Worm (Caenorhabditis elegans) whole organism, early embryonic: ENCODE measurements around the gene Y45F3A.4.

Source experiments
- B0310.2 ChIP-seq: sonication (generic microtip); optimal IDR thresholded peaks from 2 replicates; lab custom pipeline; 2016; ENCODE audit warnings: mild to moderate bottlenecking, missing genetic modification characterization, missing compliant biosample characterization
- F13C5.2 ChIP-seq: sonication (generic microtip); optimal IDR thresholded peaks from 2 replicates; lab custom pipeline; 2017; ENCODE audit warnings: mild to moderate bottlenecking, missing genetic modification characterization, inconsistent platforms, missing compliant biosample characterization
- ama-1 ChIP-seq: fragments of 150-350 bp; optimal IDR thresholded peaks from 2 replicates; lab custom pipeline; 2014
- ceh-13 ChIP-seq: fragments of 200-800 bp; sonication (Bioruptor generic); optimal IDR thresholded peaks from 2 replicates; lab custom pipeline; 2018; ENCODE audit warnings: mild to moderate bottlenecking, missing genetic modification characterization, missing compliant biosample characterization

DNA sequence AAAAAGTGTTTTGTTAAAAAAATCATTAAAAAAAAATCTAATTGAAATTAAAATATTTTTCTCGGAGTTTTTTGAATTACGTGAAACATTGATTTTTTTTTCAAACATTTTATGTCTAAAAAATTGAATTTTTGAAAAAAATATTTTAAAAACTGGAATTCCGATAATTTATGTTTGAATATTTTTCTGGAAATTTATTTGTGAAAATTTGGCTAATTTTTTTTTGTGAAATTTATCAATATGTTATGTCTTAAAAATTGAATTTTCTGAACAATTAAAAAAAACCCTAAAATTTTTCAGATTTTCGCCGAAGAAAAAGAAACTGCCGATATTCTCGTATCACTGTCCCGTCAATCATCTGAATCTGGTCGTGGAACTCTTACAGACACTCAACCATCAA is 37.1 kb upstream of the Y45F3A.4 start, which contains the start of gene Y39A1A.24:
- TF ChIP-seq B0310.2 (tag; lab: Kevin White, UChicago), result no peak
- no peak for TF ChIP-seq ama-1 (lab: Kevin White, UChicago)
- TF ChIP-seq ceh-13 (GFP tag; lab: Kevin White, UChicago), result no peak
- no peak for TF ChIP-seq F13C5.2
